Worm (Caenorhabditis elegans): ENCODE data around the gene Y1A5A.1.

The Y1A5A.1 gene

ce11 chrIII:4018591-4019580 is 32.4 kb upstream of the Y1A5A.1 start (continued):
- TF ChIP-seq ceh-20 (GFP tag; IDR thresholded peaks at IDR 0.05) = no peak
- no peak for TF ChIP-seq vab-7 (GFP tag; IDR thresholded peaks at IDR 0.05)
- TF ChIP-seq lsy-2 (tag; optimal IDR thresholded peaks at IDR 0.05) = peak in 1 of 2 experiments; percentile 22
- TF ChIP-seq Y105C5A.15 (GFP tag; IDR thresholded peaks at IDR 0.05) = no peak
- peak; percentile 52 for TF ChIP-seq mep-1 (tag; optimal IDR thresholded peaks at IDR 0.05)
- TF ChIP-seq fkh-10 (GFP tag; optimal IDR thresholded peaks at IDR 0.05) = no peak
- no peak for TF ChIP-seq rbr-2 (tag; optimal IDR thresholded peaks at IDR 0.05)
- TF ChIP-seq lir-3 (tag; optimal IDR thresholded peaks at IDR 0.05) = no peak
- TF ChIP-seq nhr-48 (tag; optimal IDR thresholded peaks at IDR 0.05) = no peak
- TF ChIP-seq aly-2 (tag; optimal IDR thresholded peaks at IDR 0.05) = no peak
- TF ChIP-seq nhr-76 (tag; optimal IDR thresholded peaks at IDR 0.05) = no peak
- TF ChIP-seq lim-7 (GFP tag; IDR thresholded peaks at IDR 0.05) = 0 out of 2 replicates have a peak, but pooled peaks have one; percentile 25
- 0 out of 2 replicates have a peak, but pooled peaks have one; percentile 12 for TF ChIP-seq tra-1 (GFP tag; IDR thresholded peaks at IDR 0.05)
- TF ChIP-seq ztf-11 (tag; optimal IDR thresholded peaks at IDR 0.05) = no peak
- TF ChIP-seq nhr-102 (tag; optimal IDR thresholded peaks at IDR 0.05) = no peak
- TF ChIP-seq dpl-1 (GFP tag; optimal IDR thresholded peaks at IDR 0.05) = peak; percentile 6
- peak; percentile 11 for TF ChIP-seq hlh-30 (tag; optimal IDR thresholded peaks at IDR 0.05; ENCODE audit: insufficient read depth)
- TF ChIP-seq F37D6.2 (tag; optimal IDR thresholded peaks at IDR 0.05) = no peak
- TF ChIP-seq arid-1 (GFP tag; conservative IDR thresholded peaks at IDR 0.05) = no peak
- no peak for TF ChIP-seq mxl-2 (GFP tag; conservative IDR thresholded peaks at IDR 0.05)
- no peak for TF ChIP-seq ceh-28 (tag; optimal IDR thresholded peaks at IDR 0.05)
- 0 out of 2 replicates have a peak, but pooled peaks have one; percentile 24 for TF ChIP-seq hmg-1.1 (GFP tag; IDR thresholded peaks at IDR 0.05)
- peak; percentile 97 for TF ChIP-seq aha-1 (tag)
- TF ChIP-seq pha-4 (GFP tag; IDR thresholded peaks at IDR 0.05) = no peak
- no peak for TF ChIP-seq pha-4 (tag; optimal IDR thresholded peaks at IDR 0.05)
- no peak for TF ChIP-seq cey-2 (tag; optimal IDR thresholded peaks at IDR 0.05; ENCODE audit: borderline replicate concordance, insufficient read depth)
- no peak for TF ChIP-seq dmd-8 (GFP tag; IDR thresholded peaks at IDR 0.05)
- no peak for TF ChIP-seq dmd-9 (GFP tag; IDR thresholded peaks at IDR 0.05)
- TF ChIP-seq set-16 (GFP tag; IDR thresholded peaks at IDR 0.05) = peak; percentile 65
- TF ChIP-seq lin-1 (GFP tag; IDR thresholded peaks at IDR 0.05) = no peak
- TF ChIP-seq ces-1 (GFP tag; optimal IDR thresholded peaks at IDR 0.05) = no peak
- TF ChIP-seq madf-5 (GFP tag; IDR thresholded peaks at IDR 0.05) = 0 out of 4 replicates have a peak, but pooled peaks of 1 of the 2 experiments have one; percentile 28
- no peak for TF ChIP-seq ZK337.2 (GFP tag; IDR thresholded peaks at IDR 0.05)
- peak; percentile 11; the same call in 1 of the 2 replicates for TF ChIP-seq dmd-6 (GFP tag; IDR thresholded peaks at IDR 0.05)
- TF ChIP-seq attf-4 (tag; optimal IDR thresholded peaks at IDR 0.05) = no peak
- no peak for TF ChIP-seq nhr-10 (tag; optimal IDR thresholded peaks at IDR 0.05)
- peak; percentile 72 for TF ChIP-seq pqm-1 (tag; optimal IDR thresholded peaks at IDR 0.05)
- TF ChIP-seq daf-12 (tag; optimal IDR thresholded peaks at IDR 0.05) = no peak
- no peak for TF ChIP-seq lin-13 (GFP tag; optimal IDR thresholded peaks at IDR 0.05)

ce11 chrIII:4018095-4018498 is 31.6 kb upstream of the Y1A5A.1 start:
- TF ChIP-seq dmd-8 (GFP tag; IDR thresholded peaks at IDR 0.05) = no peak; the same call in 1 of the 2 replicates
- peak; percentile 68 for TF ChIP-seq set-16 (GFP tag; IDR thresholded peaks at IDR 0.05)
- TF ChIP-seq daf-12 (tag; optimal IDR thresholded peaks at IDR 0.05) = no peak
- TF ChIP-seq nhr-42 (GFP tag; IDR thresholded peaks at IDR 0.05) = no peak
- TF ChIP-seq fkh-10 (GFP tag; optimal IDR thresholded peaks at IDR 0.05) = peak; percentile 47
- no peak for TF ChIP-seq ama-1 (optimal IDR thresholded peaks at IDR 0.05)
- peak; percentile 1 for TF ChIP-seq dpl-1 (GFP tag; optimal IDR thresholded peaks at IDR 0.05)
- TF ChIP-seq hmg-1.1 (GFP tag; IDR thresholded peaks at IDR 0.05) = peak; percentile 73
- TF ChIP-seq hlh-30 (tag; optimal IDR thresholded peaks at IDR 0.05; ENCODE audit: insufficient read depth) = peak; percentile 50
- TF ChIP-seq lim-7 (GFP tag; IDR thresholded peaks at IDR 0.05) = no peak
- peak; percentile 64 for TF ChIP-seq mes-2 (tag; optimal IDR thresholded peaks at IDR 0.05; ENCODE audit: poor library complexity, severe bottlenecking)
- TF ChIP-seq spr-1 (tag; optimal IDR thresholded peaks at IDR 0.05) = peak; percentile 10
- peak in 1 of 2 experiments; percentile 48 for TF ChIP-seq unc-62 (GFP tag; optimal IDR thresholded peaks at IDR 0.05 in 1 of 2)
- TF ChIP-seq unc-62 (tag; optimal IDR thresholded peaks at IDR 0.05) = no peak
- TF ChIP-seq mxl-3 (GFP tag; optimal IDR thresholded peaks at IDR 0.05) = peak; percentile 26
- TF ChIP-seq Y48G9A.11 (GFP tag; IDR thresholded peaks at IDR 0.05) = no peak; the same call in 1 of the 2 replicates
- TF ChIP-seq nhr-41 (GFP tag; IDR thresholded peaks at IDR 0.05) = no peak
- TF ChIP-seq lin-38 (GFP tag; IDR thresholded peaks at IDR 0.05) = peak; percentile 33
